Fruit fly (Drosophila melanogaster) whole organism, pupa: Measurements from ENCODE around the gene drn.

Experiments used
- CG8159 ChIP-seq: fragments of 200-800 bp; sonication (Bioruptor generic); optimal IDR thresholded peaks from 3 replicates; lab custom pipeline; 2018; ENCODE audit warnings: missing biosample characterization, mild to moderate bottlenecking, missing genetic modification characterization, moderate library complexity
- CG8301 ChIP-seq: fragments of 200-800 bp; sonication (Bioruptor generic); optimal IDR thresholded peaks from 2 replicates; lab custom pipeline; 2018; ENCODE audit warnings: missing biosample characterization, mild to moderate bottlenecking, missing genetic modification characterization
- EcR ChIP-seq: fragments of 200-800 bp; sonication (Bioruptor generic); optimal IDR thresholded peaks from 3 replicates; lab custom pipeline; 2019; ENCODE audit warnings: missing biosample characterization, missing genetic modification characterization, mild to moderate bottlenecking, moderate library complexity, missing genetic modification reagents
- rn ChIP-seq: fragments of 200-800 bp; sonication (Bioruptor generic); IDR thresholded peaks from 2 replicates; pipeline ENCODE4 v1.3.6; 2022; ENCODE audit warnings: missing biosample characterization, missing genetic modification characterization

DNA sequence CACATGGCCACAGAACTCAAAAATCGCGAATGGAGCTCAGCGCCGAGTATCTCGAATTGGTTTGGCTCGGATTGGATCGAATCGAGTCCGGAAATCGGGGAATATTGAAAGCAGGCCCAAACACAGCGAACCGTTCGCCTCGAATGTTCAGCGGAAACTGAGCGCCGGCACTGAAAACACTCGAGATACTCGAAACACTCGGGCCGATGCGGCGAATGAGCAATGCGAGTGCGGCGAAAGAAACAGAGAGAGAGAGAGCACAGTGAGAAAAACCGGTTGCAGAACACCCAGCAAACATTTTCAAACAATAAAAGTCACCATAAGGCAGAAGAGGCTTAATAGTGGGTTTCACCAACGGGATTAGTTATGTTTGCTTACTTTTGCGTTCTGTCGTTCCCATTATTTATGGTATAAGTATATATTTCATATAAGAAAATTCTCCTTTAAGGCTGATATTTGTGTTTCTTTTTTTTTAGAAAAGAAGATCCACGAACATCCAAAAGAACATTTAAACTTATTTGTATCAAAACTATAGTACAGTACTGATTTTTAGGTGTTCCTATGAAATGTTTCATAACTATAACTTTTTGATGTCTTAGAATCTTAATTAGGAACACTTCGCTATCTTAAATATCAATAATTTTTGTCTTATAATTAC is 54.5 kb downstream of the drn start, which contains the start of gene FER:
- TF ChIP-seq rn (GFP tag; lab: Robert Waterston, UW) (no peak), EcR (GFP tag; lab: Kevin White, UChicago) (peak; percentile 41), CG8159 (tag; lab: Kevin White, UChicago) (no peak), CG8301 (tag; lab: Kevin White, UChicago) (no peak)
